Worm (Caenorhabditis elegans): ENCODE measurements around the gene kin-9.

kin-9 gene

ce11 chrX:8404308-8405085 lies 28.0 kb upstream of the kin-9 start:
- TF ChIP-seq pha-4 (tag; optimal IDR thresholded peaks at IDR 0.05) (no peak), elt-2 (tag; optimal IDR thresholded peaks at IDR 0.05) (peak; percentile 97), K02D7.2 (tag; optimal IDR thresholded peaks at IDR 0.05) (peak; percentile 97), che-1 (tag; optimal IDR thresholded peaks at IDR 0.05) (peak; percentile 93), sox-2 (GFP tag; IDR thresholded peaks at IDR 0.05) (peak; percentile 92), fax-1 (tag; optimal IDR thresholded peaks at IDR 0.05) (peak; percentile 90), ahr-1 (tag; optimal IDR thresholded peaks at IDR 0.05) (peak; percentile 93), fkh-6 (tag; optimal IDR thresholded peaks at IDR 0.05) (peak; percentile 95), ztf-16 (tag; optimal IDR thresholded peaks at IDR 0.05) (peak; percentile 97), pag-3 (tag; optimal IDR thresholded peaks at IDR 0.05; ENCODE audit: borderline replicate concordance) (peak; percentile 46), ceh-45 (GFP tag; IDR thresholded peaks at IDR 0.05) (peak; percentile 98), ets-4 (tag; optimal IDR thresholded peaks at IDR 0.05) (peak; percentile 87), mec-3 (tag; optimal IDR thresholded peaks at IDR 0.05; ENCODE audit: borderline replicate concordance) (peak; percentile 44), unc-3 (GFP tag; conservative IDR thresholded peaks at IDR 0.05) (peak; percentile 96), unc-3 (tag; optimal IDR thresholded peaks at IDR 0.05) (peak; percentile 90), madf-2 (tag; optimal IDR thresholded peaks at IDR 0.05) (peak; percentile 89), unc-55 (GFP tag; optimal IDR thresholded peaks at IDR 0.05) (peak; percentile 95), ceh-30 (tag; optimal IDR thresholded peaks at IDR 0.05) (peak; percentile 85), ceh-2 (tag; optimal IDR thresholded peaks at IDR 0.05) (peak; percentile 92), fkh-10 (GFP tag; optimal IDR thresholded peaks at IDR 0.05) (peak; percentile 59), pqm-1 (tag; optimal IDR thresholded peaks at IDR 0.05) (peak; percentile 88), dve-1 (tag; optimal IDR thresholded peaks at IDR 0.05) (peak; percentile 92), ceh-31 (tag; optimal IDR thresholded peaks at IDR 0.05) (peak; percentile 95), pax-1 (tag; optimal IDR thresholded peaks at IDR 0.05) (no peak), gmeb-2 (tag; optimal IDR thresholded peaks at IDR 0.05) (peak; percentile 92), elt-4 (tag; optimal IDR thresholded peaks at IDR 0.05) (peak; percentile 74), hlh-30 (tag; optimal IDR thresholded peaks at IDR 0.05; ENCODE audit: insufficient read depth) (peak; percentile 78), ceh-19 (GFP tag; optimal IDR thresholded peaks at IDR 0.05) (peak; percentile 97), nfya-1 (tag; optimal IDR thresholded peaks at IDR 0.05) (peak; percentile 89), ttx-3 (tag; optimal IDR thresholded peaks at IDR 0.05) (peak; percentile 93), nhr-11 (tag; optimal IDR thresholded peaks at IDR 0.05) (no peak), Y22D7AL.16 (tag; optimal IDR thresholded peaks at IDR 0.05) (peak; percentile 94), ref-2 (tag; optimal IDR thresholded peaks at IDR 0.05) (peak; percentile 96), ama-1 (optimal IDR thresholded peaks at IDR 0.05) (no peak), sox-4 (tag; optimal IDR thresholded peaks at IDR 0.05) (peak; percentile 96), eyg-1 (tag; optimal IDR thresholded peaks at IDR 0.05) (peak; percentile 95), lim-6 (tag; optimal IDR thresholded peaks at IDR 0.05) (peak; percentile 88), ceh-9 (tag; optimal IDR thresholded peaks at IDR 0.05) (peak; percentile 92), ceh-24 (tag; optimal IDR thresholded peaks at IDR 0.05) (peak; percentile 78), C38D4.7 (GFP tag; optimal IDR thresholded peaks at IDR 0.05) (peak; percentile 92), hlh-13 (GFP tag; optimal IDR thresholded peaks at IDR 0.05) (peak; percentile 93), odd-2 (tag; optimal IDR thresholded peaks at IDR 0.05) (peak; percentile 76), ceh-22 (tag; optimal IDR thresholded peaks at IDR 0.05) (peak; percentile 49), zip-5 (tag; optimal IDR thresholded peaks at IDR 0.05) (peak; percentile 88), hlh-15 (tag; optimal IDR thresholded peaks at IDR 0.05) (peak; percentile 85), unc-86 (tag; optimal IDR thresholded peaks at IDR 0.05) (peak; percentile 95), pat-9 (tag; optimal IDR thresholded peaks at IDR 0.05) (peak; percentile 96), npax-4 (tag; optimal IDR thresholded peaks at IDR 0.05) (peak; percentile 91), ceh-34 (tag; optimal IDR thresholded peaks at IDR 0.05) (peak; percentile 98), hlh-8 (tag; optimal IDR thresholded peaks at IDR 0.05) (peak; percentile 92), sdc-2 (tag; optimal IDR thresholded peaks at IDR 0.05) (peak; percentile 95), dmd-4 (tag; optimal IDR thresholded peaks at IDR 0.05; ENCODE audit: borderline replicate concordance) (peak; percentile 93)

Measured in whole organism, late embryonic.